Fruit fly (Drosophila melanogaster): ENCODE results near the gene CG13309.

dm6 chr3L:8839563-8840425 lies 29.6 kb downstream of the CG13309 start:
- peak; percentile 71 for TF ChIP-seq h (GFP tag; optimal IDR thresholded peaks at IDR 0.05)
- TF ChIP-seq jim (GFP tag; optimal IDR thresholded peaks at IDR 0.05) = no peak
- peak; percentile 37 for TF ChIP-seq rgr (GFP tag; optimal IDR thresholded peaks at IDR 0.05)
- no peak for TF ChIP-seq Dfd (GFP tag; optimal IDR thresholded peaks at IDR 0.05)
- TF ChIP-seq Abd-B (GFP tag; optimal IDR thresholded peaks at IDR 0.05) = no peak
- no peak for TF ChIP-seq N (GFP tag; optimal IDR thresholded peaks at IDR 0.05)
- TF ChIP-seq Myc (optimal IDR thresholded peaks at IDR 0.05) = no peak
- no peak for TF ChIP-seq usp (GFP tag; optimal IDR thresholded peaks at IDR 0.05)
- peak; percentile 52 for TF ChIP-seq psq (GFP tag; optimal IDR thresholded peaks at IDR 0.05)
- TF ChIP-seq Rel (GFP tag; optimal IDR thresholded peaks at IDR 0.05) = peak; percentile 52
- TF ChIP-seq Rel (tag; optimal IDR thresholded peaks at IDR 0.05) = peak; percentile 54
- TF ChIP-seq sage (GFP tag; optimal IDR thresholded peaks at IDR 0.05) = no peak
- TF ChIP-seq pan (optimal IDR thresholded peaks at IDR 0.05) = no peak
- TF ChIP-seq Hr83 (GFP tag; optimal IDR thresholded peaks at IDR 0.05; ENCODE audit: poor library complexity, severe bottlenecking) = no peak
- TF ChIP-seq CG9705 (GFP tag; optimal IDR thresholded peaks at IDR 0.05) = no peak
